Worm (Caenorhabditis elegans) whole organism, young adult: ENCODE data around the gene rpl-15.

Source experiments
- B0336.3 ChIP-seq: fragments of 200-800 bp; sonication (Bioruptor generic); IDR thresholded peaks from 2 replicates; pipeline ENCODE4 v1.3.6; 2022; ENCODE audit warnings: missing genetic modification characterization, missing compliant biosample characterization
- D2030.7 ChIP-seq: fragments of 200-800 bp; sonication (Bioruptor generic); IDR thresholded peaks from 2 replicates; pipeline ENCODE4 v1.3.6; 2022; ENCODE audit warnings: missing genetic modification reagents, missing genetic modification characterization, missing compliant biosample characterization
- F22D6.2 ChIP-seq: sonication (generic microtip); optimal IDR thresholded peaks from 2 replicates; lab custom pipeline; 2016; ENCODE audit warnings: mild to moderate bottlenecking, missing genetic modification characterization, missing compliant biosample characterization
- F23B12.7 ChIP-seq: sonication (generic microtip); optimal IDR thresholded peaks from 2 replicates; lab custom pipeline; 2017; ENCODE audit warnings: missing genetic modification characterization, mild to moderate bottlenecking, missing compliant biosample characterization, antibody characterized with exemption, moderate library complexity; ENCODE audit not compliant: insufficient read depth
- F33H1.4 ChIP-seq: fragments of 200-800 bp; sonication (Bioruptor generic); IDR thresholded peaks from 2 replicates; pipeline ENCODE4 v1.3.6; 2022; ENCODE audit warnings: missing genetic modification reagents, missing genetic modification characterization, missing compliant biosample characterization
- F37B4.10 ChIP-seq: fragments of 200-800 bp; sonication (Bioruptor generic); IDR thresholded peaks from 2 replicates; pipeline ENCODE4 v1.3.6; 2022; ENCODE audit warnings: missing genetic modification characterization, missing compliant biosample characterization
- F49E8.2 ChIP-seq: sonication (generic microtip); optimal IDR thresholded peaks from 3 replicates; lab custom pipeline; 2017; ENCODE audit warnings: missing genetic modification characterization, mild to moderate bottlenecking, missing compliant biosample characterization, antibody characterized with exemption, moderate library complexity; ENCODE audit not compliant: insufficient read depth
- F52B5.7 ChIP-seq: sonication (generic microtip); optimal IDR thresholded peaks from 2 replicates; lab custom pipeline; 2016; ENCODE audit warnings: mild to moderate bottlenecking, missing genetic modification characterization, missing compliant biosample characterization
- T07F8.4 ChIP-seq: sonication (generic microtip); optimal IDR thresholded peaks from 2 replicates; lab custom pipeline; 2016; ENCODE audit warnings: mild to moderate bottlenecking, missing genetic modification characterization, moderate library complexity, missing compliant biosample characterization
- T26A5.8 ChIP-seq: sonication (generic microtip); optimal IDR thresholded peaks from 2 replicates; lab custom pipeline; 2016; ENCODE audit warnings: missing genetic modification characterization, missing compliant biosample characterization
- Y53F4B.3 ChIP-seq: fragments of 200-800 bp; sonication (Bioruptor generic); IDR thresholded peaks from 2 replicates; pipeline ENCODE4 v1.3.6; 2022; ENCODE audit warnings: missing genetic modification reagents, missing genetic modification characterization, missing compliant biosample characterization
- Y67H2A.10 ChIP-seq: fragments of 200-800 bp; sonication (Bioruptor generic); conservative IDR thresholded peaks from 2 replicates; pipeline ENCODE4 v1.3.6; 2022; ENCODE audit warnings: missing genetic modification reagents, missing genetic modification characterization, missing compliant biosample characterization
- Y95B8A.8 ChIP-seq: fragments of 200-800 bp; sonication (Bioruptor generic); IDR thresholded peaks from 2 replicates; pipeline ENCODE4 v1.3.6; 2022; ENCODE audit warnings: missing genetic modification reagents, missing genetic modification characterization, missing compliant biosample characterization
- attf-5 ChIP-seq: fragments of 200-800 bp; sonication (Bioruptor generic); optimal IDR thresholded peaks from 2 replicates; lab custom pipeline; 2018; ENCODE audit warnings: mild to moderate bottlenecking, missing genetic modification characterization, missing compliant biosample characterization
- bed-1 ChIP-seq: fragments of 200-800 bp; sonication (Bioruptor generic); IDR thresholded peaks from 2 replicates; pipeline ENCODE4 v1.3.6; 2022; ENCODE audit warnings: missing genetic modification reagents, missing genetic modification characterization, missing compliant biosample characterization
- cebp-2 ChIP-seq: fragments of 200-800 bp; sonication (Bioruptor generic); IDR thresholded peaks from 2 replicates; pipeline ENCODE4 v1.3.6; 2022; ENCODE audit warnings: missing genetic modification characterization, missing compliant biosample characterization
- ceh-100 ChIP-seq: fragments of 200-800 bp; sonication (Bioruptor generic); IDR thresholded peaks from 2 replicates; pipeline ENCODE4 v1.3.6; 2022; ENCODE audit warnings: missing genetic modification reagents, missing genetic modification characterization, missing compliant biosample characterization
- ceh-27 ChIP-seq: fragments of 200-800 bp; sonication (Bioruptor generic); optimal IDR thresholded peaks from 2 replicates; lab custom pipeline; 2018; ENCODE audit warnings: mild to moderate bottlenecking, missing genetic modification characterization, moderate library complexity, missing compliant biosample characterization
- ceh-79 ChIP-seq: sonication (generic microtip); optimal IDR thresholded peaks from 2 replicates; lab custom pipeline; 2017; ENCODE audit warnings: mild to moderate bottlenecking, missing genetic modification characterization, missing compliant biosample characterization
- ceh-91 ChIP-seq: fragments of 200-800 bp; sonication (Bioruptor generic); IDR thresholded peaks from 2 replicates; pipeline ENCODE4 v1.3.6; 2022; ENCODE audit warnings: missing genetic modification reagents, missing genetic modification characterization, missing compliant biosample characterization
- dpff-1 ChIP-seq: sonication (generic microtip); optimal IDR thresholded peaks from 2 replicates; lab custom pipeline; 2017; ENCODE audit warnings: mild to moderate bottlenecking, missing genetic modification characterization, missing compliant biosample characterization
- egl-18 ChIP-seq: fragments of 200-800 bp; sonication (Bioruptor generic); IDR thresholded peaks from 2 replicates; pipeline ENCODE4 v1.3.6; 2022; ENCODE audit warnings: missing genetic modification reagents, missing genetic modification characterization, missing compliant biosample characterization
- egrh-3 ChIP-seq: fragments of 200-800 bp; sonication (Bioruptor generic); IDR thresholded peaks from 2 replicates; pipeline ENCODE4 v1.3.6; 2022; ENCODE audit warnings: missing genetic modification reagents, missing genetic modification characterization, missing compliant biosample characterization
- hmg-1.2 ChIP-seq: fragments of 200-800 bp; sonication (Bioruptor generic); IDR thresholded peaks from 2 replicates; pipeline ENCODE4 v1.3.6; 2022; ENCODE audit warnings: missing genetic modification reagents, missing genetic modification characterization, missing compliant biosample characterization
- hsf-1 ChIP-seq: fragments of 200-800 bp; sonication (Bioruptor generic); IDR thresholded peaks from 2 replicates; pipeline ENCODE4 v1.3.6; 2022; ENCODE audit warnings: missing genetic modification reagents, missing genetic modification characterization, missing compliant biosample characterization
- lag-1 ChIP-seq: fragments of 200-800 bp; sonication (Bioruptor generic); IDR thresholded peaks from 2 replicates; pipeline ENCODE4 v1.3.6; 2022; ENCODE audit warnings: missing genetic modification reagents, missing genetic modification characterization, missing compliant biosample characterization
- let-526 ChIP-seq: fragments of 200-800 bp; sonication (Bioruptor generic); IDR thresholded peaks from 2 replicates; pipeline ENCODE4 v1.3.6; 2022; ENCODE audit warnings: missing genetic modification reagents, missing genetic modification characterization, missing compliant biosample characterization
- lin-26 ChIP-seq: fragments of 200-800 bp; sonication (Bioruptor generic); IDR thresholded peaks from 2 replicates; pipeline ENCODE4 v1.3.6; 2022; ENCODE audit warnings: missing genetic modification reagents, missing genetic modification characterization, missing compliant biosample characterization
- lin-40 ChIP-seq: sonication (generic microtip); optimal IDR thresholded peaks from 2 replicates; lab custom pipeline; 2016; ENCODE audit warnings: missing genetic modification characterization, mild to moderate bottlenecking, missing compliant biosample characterization, missing genotype, missing genetic modification reagents
- lir-1 ChIP-seq: fragments of 200-800 bp; sonication (Bioruptor generic); conservative IDR thresholded peaks from 2 replicates; pipeline ENCODE4 v1.3.6; 2022; ENCODE audit warnings: missing genetic modification reagents, missing genetic modification characterization, missing compliant biosample characterization
- madf-10 ChIP-seq: sonication (generic microtip); optimal IDR thresholded peaks from 2 replicates; lab custom pipeline; 2016; ENCODE audit warnings: mild to moderate bottlenecking, missing genetic modification characterization, missing compliant biosample characterization
- mcd-1 ChIP-seq: fragments of 200-800 bp; sonication (Bioruptor generic); IDR thresholded peaks from 2 replicates; pipeline ENCODE4 v1.3.6; 2022; ENCODE audit warnings: missing genetic modification reagents, missing genetic modification characterization, missing compliant biosample characterization
- nfya-2 ChIP-seq: fragments of 200-800 bp; sonication (Bioruptor generic); IDR thresholded peaks from 2 replicates; pipeline ENCODE4 v1.3.6; 2022; ENCODE audit warnings: missing genetic modification reagents, missing genetic modification characterization, missing compliant biosample characterization
- nhr-120 ChIP-seq: fragments of 200-800 bp; sonication (Bioruptor generic); IDR thresholded peaks from 2 replicates; pipeline ENCODE4 v1.3.6; 2022; ENCODE audit warnings: missing genetic modification characterization, missing compliant biosample characterization
- pbrm-1 ChIP-seq: fragments of 200-800 bp; sonication (Bioruptor generic); IDR thresholded peaks from 2 replicates; pipeline ENCODE4 v1.3.6; 2022; ENCODE audit warnings: missing genetic modification reagents, missing genetic modification characterization, missing compliant biosample characterization
- rpc-1 ChIP-seq, 2 experiments: fragments of 150-350 bp in 1 of 2; sonication (generic microtip) in 1 of 2; optimal IDR thresholded peaks; 2 replicates each; lab custom pipeline; 2014 to 2018; ENCODE audit warnings: missing biosample characterization in 1 of 2, missing genetic modification characterization in 1 of 2, missing genetic modification reagents in 1 of 2, missing genotype in 1 of 2
- sea-2 ChIP-seq: fragments of 200-800 bp; sonication (Bioruptor generic); IDR thresholded peaks from 2 replicates; pipeline ENCODE4 v1.3.6; 2022; ENCODE audit warnings: missing genetic modification characterization, missing compliant biosample characterization
- unc-62 ChIP-seq: fragments of 150-350 bp; optimal IDR thresholded peaks from 2 replicates; lab custom pipeline; 2014; ENCODE audit warnings: missing biosample characterization, missing genetic modification reagents, missing genetic modification characterization
- zfh-2 ChIP-seq: fragments of 200-800 bp; sonication (Bioruptor generic); conservative IDR thresholded peaks from 2 replicates; pipeline ENCODE4 v1.3.6; 2022; ENCODE audit warnings: missing genetic modification reagents, missing genetic modification characterization, missing compliant biosample characterization
- zim-3 ChIP-seq: sonication (generic microtip); optimal IDR thresholded peaks from 2 replicates; lab custom pipeline; 2017; ENCODE audit warnings: mild to moderate bottlenecking, missing genetic modification characterization, moderate library complexity, missing compliant biosample characterization
- ztf-22 ChIP-seq: fragments of 200-800 bp; sonication (Bioruptor generic); optimal IDR thresholded peaks from 2 replicates; lab custom pipeline; 2018; ENCODE audit warnings: mild to moderate bottlenecking, missing genetic modification characterization, moderate library complexity, missing compliant biosample characterization
- ztf-28 ChIP-seq: fragments of 200-800 bp; sonication (Bioruptor generic); IDR thresholded peaks from 2 replicates; pipeline ENCODE4 v1.3.6; 2022; ENCODE audit warnings: missing genetic modification reagents, missing genetic modification characterization, missing compliant biosample characterization
- ztf-3 ChIP-seq: fragments of 200-800 bp; sonication (Bioruptor generic); optimal IDR thresholded peaks from 2 replicates; lab custom pipeline; 2018; ENCODE audit warnings: mild to moderate bottlenecking, missing genetic modification characterization, missing compliant biosample characterization
- ztf-6 ChIP-seq: fragments of 200-800 bp; sonication (Bioruptor generic); IDR thresholded peaks from 2 replicates; pipeline ENCODE4 v1.3.6; 2022; ENCODE audit warnings: missing genetic modification reagents, missing genetic modification characterization, missing compliant biosample characterization

The rpl-15 gene

DNA sequence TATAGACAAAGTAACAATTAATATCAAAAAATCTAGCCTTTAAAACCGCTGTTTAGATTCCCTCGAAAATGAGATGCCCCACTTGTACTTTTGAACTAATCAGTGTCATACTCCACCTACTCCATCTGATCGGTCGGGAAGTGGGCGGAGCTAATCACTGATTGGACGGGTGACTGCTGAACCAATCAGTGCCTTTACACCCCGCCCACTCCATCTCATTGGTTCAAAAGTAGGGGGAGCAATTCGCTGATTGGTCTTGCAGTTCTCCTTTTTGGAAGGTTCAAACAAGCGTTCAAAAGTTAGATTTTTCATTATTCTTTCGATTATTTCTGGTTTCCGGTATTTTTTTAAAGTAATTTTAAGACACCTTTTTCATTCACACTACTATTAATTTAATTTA lies 41.2 kb downstream of the rpl-15 start:
- TF ChIP-seq ztf-6 (GFP tag; lab: Robert Waterston, UW) = no peak
- no peak for TF ChIP-seq ztf-3
- no peak for TF ChIP-seq F33H1.4 (GFP tag; lab: Robert Waterston, UW)
- TF ChIP-seq, all 124 proteins: peak for 0

- TF ChIP-seq ztf-6 (GFP tag; lab: Robert Waterston, UW) = no peak
- no peak for TF ChIP-seq F49E8.2 (tag; lab: Kevin White, UChicago)
Observed at ce11 chrIV:607628-608027, 46.7 kb downstream of the rpl-15 start.

DNA sequence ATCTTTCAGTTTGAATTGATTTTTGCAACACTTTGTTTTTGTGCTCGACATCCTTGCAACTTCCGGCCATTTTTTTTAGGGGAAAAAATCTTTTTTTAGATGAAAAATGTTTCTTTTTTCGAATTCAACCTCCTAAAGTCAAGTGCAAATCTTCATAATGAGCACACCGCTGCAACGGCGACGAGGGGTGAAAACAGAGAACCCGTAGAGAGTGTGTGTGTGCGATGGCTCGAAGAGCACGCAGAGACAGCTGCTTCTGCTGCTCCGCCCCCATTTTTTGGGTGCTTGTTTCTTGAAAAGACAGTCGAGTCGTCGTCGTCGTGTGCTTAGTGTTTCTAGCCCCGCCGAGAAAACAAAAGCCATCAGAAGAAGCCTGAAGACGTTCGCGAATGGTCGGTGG lies 48.3 kb downstream of the rpl-15 start, which contains the start of gene inx-18:
TSS of gene inx-18 (plus strand) at position 301 of the 400 bp plus-strand sequence.
- TF ChIP-seq F52B5.7 (tag; lab: Kevin White, UChicago) = no peak
- TF ChIP-seq rpc-1 (optimal IDR thresholded peaks at IDR 0.05; lab: Kevin White, UChicago) = no peak
- no peak for TF ChIP-seq rpc-1 (tag; optimal IDR thresholded peaks at IDR 0.05; lab: Kevin White, UChicago)
- TF ChIP-seq ceh-100 (GFP tag; lab: Robert Waterston, UW) = no peak
- no peak for TF ChIP-seq ztf-28 (GFP tag; lab: Robert Waterston, UW)
- no peak for TF ChIP-seq D2030.7 (GFP tag; lab: Robert Waterston, UW)
- no peak for TF ChIP-seq T26A5.8 (tag; lab: Kevin White, UChicago)
- TF ChIP-seq bed-1 = no peak
- TF ChIP-seq nhr-120 (GFP tag; lab: Robert Waterston, UW) = no peak
- TF ChIP-seq lin-40 = no peak
- no peak for TF ChIP-seq hsf-1 (GFP tag; lab: Robert Waterston, UW)
- TF ChIP-seq dpff-1 = no peak
- TF ChIP-seq lag-1 = no peak
- no peak for TF ChIP-seq mcd-1 (GFP tag; lab: Robert Waterston, UW)
- no peak for TF ChIP-seq F22D6.2 (tag; lab: Kevin White, UChicago)
- TF ChIP-seq Y95B8A.8 = no peak

ce11 chrIV:605431-605830 lies 48.9 kb downstream of the rpl-15 start:
- TF ChIP-seq madf-10 (tag; lab: Kevin White, UChicago) (no peak), ceh-79 (tag; lab: Kevin White, UChicago) (no peak), B0336.3 (GFP tag; lab: Robert Waterston, UW) (no peak), Y53F4B.3 (no peak), ztf-28 (GFP tag; lab: Robert Waterston, UW) (no peak), F37B4.10 (no peak), sea-2 (GFP tag; lab: Robert Waterston, UW) (no peak), hmg-1.2 (GFP tag; lab: Robert Waterston, UW) (no peak), lin-40 (no peak), egrh-3 (GFP tag; lab: Robert Waterston, UW) (peak; percentile 100), let-526 (GFP tag; lab: Robert Waterston, UW) (no peak), cebp-2 (no peak), ztf-22 (GFP tag; lab: Kevin White, UChicago) (no peak), lin-26 (GFP tag; lab: Robert Waterston, UW) (0 out of 2 replicates have a peak, but pooled peaks have one; percentile 12), egl-18 (no peak), nfya-2 (no peak), ceh-27 (GFP tag; lab: Kevin White, UChicago) (no peak), mcd-1 (GFP tag; lab: Robert Waterston, UW) (peak; percentile 71; the same call in 1 of the 2 replicates), ceh-91 (no peak), zim-3 (tag; lab: Kevin White, UChicago) (no peak), attf-5 (GFP tag; lab: Kevin White, UChicago) (no peak), Y67H2A.10 (GFP tag; lab: Robert Waterston, UW) (no peak), unc-62 (no peak), T07F8.4 (tag; lab: Kevin White, UChicago) (no peak), pbrm-1 (GFP tag; lab: Robert Waterston, UW) (no peak), F23B12.7 (tag; lab: Kevin White, UChicago) (no peak), lir-1 (GFP tag; lab: Robert Waterston, UW) (no peak), zfh-2 (peak; percentile 84), F52B5.7 (tag; lab: Kevin White, UChicago) (no peak)
